Worm (Caenorhabditis elegans) whole organism, late embryonic: Measurements from ENCODE around the gene gst-35.

ENCODE experiments used
- C08G9.2 ChIP-seq: sonication (generic microtip); optimal IDR thresholded peaks from 2 replicates; lab custom pipeline; 2016; ENCODE audit warnings: mild to moderate bottlenecking, missing genetic modification characterization, moderate library complexity, missing compliant biosample characterization
- C38D4.7 ChIP-seq: fragments of 200-800 bp; sonication (Bioruptor generic); optimal IDR thresholded peaks from 2 replicates; lab custom pipeline; 2018; ENCODE audit warnings: mild to moderate bottlenecking, missing genetic modification characterization, moderate library complexity, missing compliant biosample characterization
- K09A11.1 ChIP-seq: sonication (generic microtip); optimal IDR thresholded peaks from 2 replicates; lab custom pipeline; 2017; ENCODE audit warnings: antibody characterized with exemption, mild to moderate bottlenecking, missing genetic modification characterization, missing compliant biosample characterization; ENCODE audit not compliant: insufficient read depth
- T23F11.4 ChIP-seq: fragments of 200-800 bp; sonication (Bioruptor generic); optimal IDR thresholded peaks from 2 replicates; lab custom pipeline; 2018; ENCODE audit warnings: mild to moderate bottlenecking, missing genetic modification characterization, missing compliant biosample characterization
- ahr-1 ChIP-seq: sonication (generic microtip); optimal IDR thresholded peaks from 2 replicates; lab custom pipeline; 2016; ENCODE audit warnings: missing genetic modification characterization, missing compliant biosample characterization
- ama-1 ChIP-seq: fragments of 150-350 bp; optimal IDR thresholded peaks from 2 replicates; lab custom pipeline; 2014
- ceh-18 ChIP-seq: sonication (generic microtip); optimal IDR thresholded peaks from 2 replicates; lab custom pipeline; 2016; ENCODE audit warnings: missing genetic modification characterization, missing compliant biosample characterization
- ceh-19 ChIP-seq: fragments of 200-800 bp; sonication (Bioruptor generic); optimal IDR thresholded peaks from 2 replicates; lab custom pipeline; 2018; ENCODE audit warnings: mild to moderate bottlenecking, missing genetic modification characterization, missing compliant biosample characterization
- ceh-2 ChIP-seq: sonication (generic microtip); optimal IDR thresholded peaks from 2 replicates; lab custom pipeline; 2016; ENCODE audit warnings: missing genotype, missing genetic modification characterization, missing compliant biosample characterization
- ceh-24 ChIP-seq: sonication (generic microtip); optimal IDR thresholded peaks from 2 replicates; lab custom pipeline; 2016; ENCODE audit warnings: mild to moderate bottlenecking, missing genetic modification characterization, missing compliant biosample characterization
- ceh-30 ChIP-seq: fragments of 150-350 bp; optimal IDR thresholded peaks from 2 replicates; lab custom pipeline; 2014; ENCODE audit warnings: missing biosample characterization, missing genetic modification characterization
- ceh-45 ChIP-seq: fragments of 200-800 bp; sonication (Bioruptor generic); IDR thresholded peaks from 2 replicates; pipeline ENCODE4 v1.3.6; 2022; ENCODE audit warnings: missing genetic modification reagents, missing genetic modification characterization, missing compliant biosample characterization
- dve-1 ChIP-seq: sonication (generic microtip); optimal IDR thresholded peaks from 2 replicates; lab custom pipeline; 2017; ENCODE audit warnings: antibody characterized with exemption, mild to moderate bottlenecking, missing genetic modification characterization, missing compliant biosample characterization
- elt-2 ChIP-seq: sonication (generic microtip); optimal IDR thresholded peaks from 2 replicates; lab custom pipeline; 2016; ENCODE audit warnings: missing genetic modification reagents, missing genetic modification characterization, missing compliant biosample characterization
- elt-4 ChIP-seq: sonication (generic microtip); optimal IDR thresholded peaks from 2 replicates; lab custom pipeline; 2016; ENCODE audit warnings: missing genetic modification characterization, missing compliant biosample characterization
- ets-4 ChIP-seq: sonication (generic microtip); optimal IDR thresholded peaks from 2 replicates; lab custom pipeline; 2016; ENCODE audit warnings: missing genetic modification characterization, missing compliant biosample characterization
- fax-1 ChIP-seq: sonication (generic microtip); optimal IDR thresholded peaks from 2 replicates; lab custom pipeline; 2016; ENCODE audit warnings: missing genotype, missing genetic modification characterization, missing compliant biosample characterization
- gmeb-2 ChIP-seq: sonication (generic microtip); optimal IDR thresholded peaks from 2 replicates; lab custom pipeline; 2016; ENCODE audit warnings: missing genetic modification characterization, inconsistent platforms, missing compliant biosample characterization
- hlh-15 ChIP-seq: sonication (generic microtip); optimal IDR thresholded peaks from 2 replicates; lab custom pipeline; 2016; ENCODE audit warnings: missing genetic modification characterization, missing compliant biosample characterization
- hlh-30 ChIP-seq: sonication (generic microtip); optimal IDR thresholded peaks from 2 replicates; lab custom pipeline; 2017; ENCODE audit warnings: antibody characterized with exemption, missing genetic modification characterization, missing compliant biosample characterization; ENCODE audit not compliant: insufficient read depth
- hlh-8 ChIP-seq: sonication (generic microtip); optimal IDR thresholded peaks from 2 replicates; lab custom pipeline; 2016; ENCODE audit warnings: missing genotype, missing genetic modification characterization, missing compliant biosample characterization
- lin-11 ChIP-seq: fragments of 200-800 bp; sonication (Bioruptor generic); optimal IDR thresholded peaks from 2 replicates; lab custom pipeline; 2018; ENCODE audit warnings: mild to moderate bottlenecking, missing genetic modification characterization, missing compliant biosample characterization
- madf-2 ChIP-seq: sonication (generic microtip); optimal IDR thresholded peaks from 2 replicates; lab custom pipeline; 2017; ENCODE audit warnings: missing genetic modification characterization, missing compliant biosample characterization
- mec-3 ChIP-seq: sonication (generic microtip); optimal IDR thresholded peaks from 2 replicates; lab custom pipeline; 2016; ENCODE audit warnings: borderline replicate concordance, missing genetic modification characterization, missing compliant biosample characterization
- nfya-1 ChIP-seq: sonication (generic microtip); optimal IDR thresholded peaks from 2 replicates; lab custom pipeline; 2017; ENCODE audit warnings: missing genetic modification characterization, mild to moderate bottlenecking, missing compliant biosample characterization, antibody characterized with exemption, moderate library complexity
- nhr-11 ChIP-seq: fragments of 150-350 bp; optimal IDR thresholded peaks from 2 replicates; lab custom pipeline; 2014; ENCODE audit warnings: missing biosample characterization, missing genetic modification characterization
- npax-4 ChIP-seq: sonication (generic microtip); optimal IDR thresholded peaks from 2 replicates; lab custom pipeline; 2016; ENCODE audit warnings: missing genetic modification characterization, missing compliant biosample characterization
- odd-2 ChIP-seq: sonication (generic microtip); optimal IDR thresholded peaks from 2 replicates; lab custom pipeline; 2017; ENCODE audit warnings: antibody characterized with exemption, mild to moderate bottlenecking, missing genetic modification characterization, missing compliant biosample characterization
- pag-3 ChIP-seq: sonication (generic microtip); optimal IDR thresholded peaks from 2 replicates; lab custom pipeline; 2016; ENCODE audit warnings: missing compliant biosample characterization, missing genetic modification characterization, borderline replicate concordance
- pat-9 ChIP-seq: fragments of 200-800 bp; sonication (Bioruptor generic); optimal IDR thresholded peaks from 2 replicates; lab custom pipeline; 2018; ENCODE audit warnings: mild to moderate bottlenecking, missing genetic modification characterization, moderate library complexity, missing compliant biosample characterization
- pax-1 ChIP-seq: fragments of 150-350 bp; optimal IDR thresholded peaks from 2 replicates; lab custom pipeline; 2014; ENCODE audit warnings: missing biosample characterization, missing genetic modification characterization
- pha-2 ChIP-seq: sonication (generic microtip); optimal IDR thresholded peaks from 2 replicates; lab custom pipeline; 2017; ENCODE audit warnings: mild to moderate bottlenecking, missing genetic modification characterization, missing compliant biosample characterization
- pqm-1 ChIP-seq: sonication (generic microtip); optimal IDR thresholded peaks from 2 replicates; lab custom pipeline; 2016; ENCODE audit warnings: missing genetic modification characterization, missing compliant biosample characterization
- pros-1 ChIP-seq: fragments of 150-350 bp; optimal IDR thresholded peaks from 2 replicates; lab custom pipeline; 2014; ENCODE audit warnings: missing biosample characterization, missing genetic modification reagents, missing genetic modification characterization
- ref-2 ChIP-seq: sonication (generic microtip); optimal IDR thresholded peaks from 2 replicates; lab custom pipeline; 2016; ENCODE audit warnings: missing genetic modification characterization, missing compliant biosample characterization
- sdc-2 ChIP-seq: sonication (generic microtip); optimal IDR thresholded peaks from 2 replicates; lab custom pipeline; 2016; ENCODE audit warnings: missing genotype, missing genetic modification characterization, missing compliant biosample characterization
- sox-2 ChIP-seq: fragments of 200-800 bp; sonication (Bioruptor generic); IDR thresholded peaks from 2 replicates; pipeline ENCODE4 v1.3.6; 2022; ENCODE audit warnings: missing genetic modification reagents, missing genetic modification characterization, missing compliant biosample characterization
- syd-9 ChIP-seq: sonication (generic microtip); optimal IDR thresholded peaks from 2 replicates; lab custom pipeline; 2016; ENCODE audit warnings: mild to moderate bottlenecking, missing genetic modification characterization, moderate library complexity, missing compliant biosample characterization
- tbx-2 ChIP-seq: sonication (generic microtip); optimal IDR thresholded peaks from 2 replicates; lab custom pipeline; 2016; ENCODE audit warnings: missing genetic modification characterization, missing compliant biosample characterization
- ttx-3 ChIP-seq: sonication (generic microtip); optimal IDR thresholded peaks from 2 replicates; lab custom pipeline; 2016; ENCODE audit warnings: missing genetic modification reagents, missing genetic modification characterization, missing compliant biosample characterization
- unc-42 ChIP-seq: sonication (generic microtip); optimal IDR thresholded peaks from 2 replicates; lab custom pipeline; 2016; ENCODE audit warnings: missing genotype, missing genetic modification characterization, missing compliant biosample characterization
- unc-55 ChIP-seq: sonication (generic microtip); optimal IDR thresholded peaks from 2 replicates; lab custom pipeline; 2017; ENCODE audit warnings: missing biosample characterization, missing genetic modification reagents, missing genetic modification characterization
- ztf-16 ChIP-seq: sonication (generic microtip); optimal IDR thresholded peaks from 2 replicates; lab custom pipeline; 2017; ENCODE audit warnings: missing genetic modification characterization, missing compliant biosample characterization

Gene gst-35

DNA sequence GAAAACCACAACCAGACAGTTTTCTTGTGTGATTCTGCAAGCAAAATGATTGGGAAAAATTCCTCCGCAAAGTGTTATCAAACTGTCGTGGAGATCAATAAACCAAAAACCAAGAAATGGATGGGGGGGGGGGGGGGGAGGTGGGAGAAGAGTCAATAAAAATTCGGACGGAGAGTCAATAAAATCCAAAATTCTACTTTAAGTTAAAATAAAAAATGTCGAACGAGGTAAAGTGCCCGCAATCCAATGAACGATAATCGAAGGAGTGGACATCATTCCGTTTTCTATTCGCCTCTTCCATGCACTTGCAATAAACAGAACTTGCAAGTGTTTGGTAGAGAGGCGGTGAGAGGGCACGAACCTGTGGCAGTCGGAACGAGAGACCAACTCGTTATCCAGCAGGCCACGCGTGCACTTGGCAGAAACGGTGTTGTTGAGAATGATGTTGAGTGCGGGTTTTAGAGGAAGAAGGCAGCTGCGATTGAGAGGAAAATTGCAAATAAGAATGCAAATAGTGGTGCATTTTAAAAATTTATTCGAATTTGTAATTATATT, 19.4 kb downstream of the gst-35 start, which contains the start of gene gst-27 (continued):
- TF ChIP-seq lin-11 (tag; lab: Kevin White, UChicago): peak; percentile 77
- TF ChIP-seq mec-3 (tag; lab: Kevin White, UChicago): no peak
- TF ChIP-seq unc-42: peak; percentile 59
- peak; percentile 84 for TF ChIP-seq elt-2
- TF ChIP-seq unc-55: peak; percentile 18
- TF ChIP-seq sdc-2 (tag; lab: Kevin White, UChicago): peak; percentile 74
- peak; percentile 86 for TF ChIP-seq ceh-19 (GFP tag; lab: Kevin White, UChicago)
- TF ChIP-seq ahr-1: peak; percentile 63
- TF ChIP-seq nfya-1 (tag; lab: Kevin White, UChicago): peak; percentile 87
- TF ChIP-seq pat-9: peak; percentile 81
- TF ChIP-seq dve-1: peak; percentile 86
- TF ChIP-seq T23F11.4 (GFP tag; lab: Kevin White, UChicago): peak; percentile 66
- peak; percentile 77 for TF ChIP-seq fax-1 (tag; lab: Kevin White, UChicago)
- TF ChIP-seq ttx-3 (tag; lab: Kevin White, UChicago): peak; percentile 74
- TF ChIP-seq nhr-11 (tag; lab: Kevin White, UChicago): no peak
- TF ChIP-seq pag-3 (tag; lab: Kevin White, UChicago): peak; percentile 34
- peak; percentile 54 for TF ChIP-seq pha-2
- TF ChIP-seq tbx-2 (tag; lab: Kevin White, UChicago): peak; percentile 70
- peak; percentile 62 for TF ChIP-seq npax-4 (tag; lab: Kevin White, UChicago)
- no peak for TF ChIP-seq ama-1 (lab: Kevin White, UChicago)
- TF ChIP-seq sox-2 (GFP tag; lab: Robert Waterston, UW): peak; percentile 74
- peak; percentile 57 for TF ChIP-seq pros-1
- TF ChIP-seq ceh-45: peak; percentile 68
- no peak for TF ChIP-seq pax-1 (tag; lab: Kevin White, UChicago)
- peak; percentile 52 for TF ChIP-seq hlh-30 (tag; lab: Kevin White, UChicago)
- TF ChIP-seq odd-2 (tag; lab: Kevin White, UChicago): peak; percentile 50
- TF ChIP-seq gmeb-2 (tag; lab: Kevin White, UChicago): peak; percentile 76
- TF ChIP-seq elt-4: no peak
- TF ChIP-seq ets-4 (tag; lab: Kevin White, UChicago): peak; percentile 58
- peak; percentile 86 for TF ChIP-seq ztf-16 (tag; lab: Kevin White, UChicago)
- peak; percentile 75 for TF ChIP-seq C08G9.2
- TF ChIP-seq K09A11.1: peak; percentile 61
- peak; percentile 75 for TF ChIP-seq syd-9 (tag; lab: Kevin White, UChicago)
- TF ChIP-seq ceh-18 (tag; lab: Kevin White, UChicago): peak; percentile 83
- peak; percentile 81 for TF ChIP-seq ref-2 (tag; lab: Kevin White, UChicago)
- TF ChIP-seq ceh-24 (tag; lab: Kevin White, UChicago): peak; percentile 55
- TF ChIP-seq pqm-1 (tag; lab: Kevin White, UChicago): peak; percentile 72
- peak; percentile 68 for TF ChIP-seq hlh-8 (tag; lab: Kevin White, UChicago)
- TF ChIP-seq ceh-2 (tag; lab: Kevin White, UChicago): peak; percentile 48
- peak; percentile 9 for TF ChIP-seq hlh-15 (tag; lab: Kevin White, UChicago)
- peak; percentile 76 for TF ChIP-seq C38D4.7 (GFP tag; lab: Kevin White, UChicago)
- TF ChIP-seq ceh-30 (tag; lab: Kevin White, UChicago): peak; percentile 48

- TF ChIP-seq lin-11 (tag; lab: Kevin White, UChicago) (no peak), madf-2 (tag; lab: Kevin White, UChicago) (no peak)
Measured at ce11 chrII:15164453-15164852, 20.7 kb downstream of the gst-35 start, which contains the start of gene gst-26. gst-26 (minus strand) TSS chrII:15164553.
